Worm (Caenorhabditis elegans): ENCODE measurements around the gene pms-2.

DNA sequence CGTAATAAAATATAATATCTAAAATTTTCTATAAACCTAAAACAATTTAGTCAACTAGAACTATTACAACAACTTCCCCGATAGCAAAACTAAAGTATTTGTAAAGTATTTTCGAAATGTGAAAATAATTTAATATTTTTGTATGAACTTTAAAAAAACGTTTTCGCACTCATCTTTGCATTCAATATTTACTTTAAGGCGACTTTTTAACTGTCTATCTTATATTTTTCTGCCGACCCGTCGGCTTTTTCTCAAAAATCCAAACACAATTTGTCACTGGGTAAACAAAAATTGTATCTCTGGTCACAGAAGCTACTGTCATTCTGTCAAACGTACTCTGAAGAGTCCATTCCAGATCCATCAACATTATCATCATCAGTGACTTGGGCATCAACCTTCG, 34.8 kb upstream of the pms-2 start:
- TF ChIP-seq med-1 (GFP tag; optimal IDR thresholded peaks at IDR 0.05; ENCODE audit: insufficient read depth) (no peak), klf-2 (GFP tag; conservative IDR thresholded peaks at IDR 0.05) (no peak)

Measured in whole organism, midembryonic.